Fruit fly (Drosophila melanogaster) whole organism, embryonic: Measurements from ENCODE around the gene Hpr1.

Experiments used
- Antp ChIP-seq: fragments of 200-800 bp; sonication (Bioruptor generic); optimal IDR thresholded peaks from 3 replicates; lab custom pipeline; 2016; ENCODE audit warnings: missing biosample characterization, missing genetic modification characterization
- Asciz ChIP-seq: fragments of 200-800 bp; sonication (Bioruptor generic); optimal IDR thresholded peaks from 2 replicates; lab custom pipeline; 2017; ENCODE audit warnings: missing biosample characterization, mild to moderate bottlenecking, missing genetic modification characterization, missing genetic modification reagents
- Atf3 ChIP-seq: fragments of 200-800 bp; sonication (Bioruptor generic); optimal IDR thresholded peaks from 3 replicates; lab custom pipeline; 2016; ENCODE audit warnings: missing biosample characterization, missing genetic modification characterization
- CG10321 ChIP-seq: fragments of 200-800 bp; sonication (Bioruptor generic); IDR thresholded peaks from 2 replicates; pipeline ENCODE4 v1.3.6; 2022; ENCODE audit warnings: missing biosample characterization, missing genetic modification characterization
- CG10565 ChIP-seq: fragments of 200-800 bp; sonication (Bioruptor generic); optimal IDR thresholded peaks from 3 replicates; lab custom pipeline; 2016; ENCODE audit warnings: missing biosample characterization, mild to moderate bottlenecking, missing genetic modification characterization
- CG12104 ChIP-seq: fragments of 200-800 bp; sonication (Bioruptor generic); optimal IDR thresholded peaks from 3 replicates; lab custom pipeline; 2016; ENCODE audit warnings: missing biosample characterization, missing genetic modification characterization
- CG1233 ChIP-seq: fragments of 200-800 bp; sonication (Bioruptor generic); optimal IDR thresholded peaks from 4 replicates; lab custom pipeline; 2018; ENCODE audit warnings: missing biosample characterization, mild to moderate bottlenecking, missing genetic modification characterization
- CG13775 ChIP-seq: fragments of 200-800 bp; sonication (Bioruptor generic); optimal IDR thresholded peaks from 3 replicates; lab custom pipeline; 2017; ENCODE audit warnings: missing biosample characterization, mild to moderate bottlenecking, missing genetic modification characterization
- CG15269 ChIP-seq: fragments of 200-800 bp; sonication (Bioruptor generic); optimal IDR thresholded peaks from 2 replicates; lab custom pipeline; 2018; ENCODE audit warnings: missing biosample characterization, mild to moderate bottlenecking, missing genetic modification characterization, moderate library complexity
- CG15514 ChIP-seq: fragments of 200-800 bp; sonication (Bioruptor generic); optimal IDR thresholded peaks from 3 replicates; lab custom pipeline; 2017; ENCODE audit warnings: missing biosample characterization, missing genetic modification characterization, mild to moderate bottlenecking, moderate library complexity, missing genetic modification reagents
- CG17359 ChIP-seq: fragments of 200-800 bp; sonication (Bioruptor generic); optimal IDR thresholded peaks from 3 replicates; lab custom pipeline; 2018; ENCODE audit warnings: missing biosample characterization, mild to moderate bottlenecking, missing genetic modification characterization, moderate library complexity
- CG18011 ChIP-seq: fragments of 200-800 bp; sonication (Bioruptor generic); optimal IDR thresholded peaks from 2 replicates; lab custom pipeline; 2017; ENCODE audit warnings: missing biosample characterization, missing genetic modification characterization, mild to moderate bottlenecking, moderate library complexity, missing genotype
- CG2120 ChIP-seq: fragments of 200-800 bp; sonication (Bioruptor generic); optimal IDR thresholded peaks from 3 replicates; lab custom pipeline; 2016; ENCODE audit warnings: missing biosample characterization, missing genetic modification characterization
- CG2889 ChIP-seq: fragments of 200-800 bp; sonication (Bioruptor generic); IDR thresholded peaks from 3 replicates; pipeline ENCODE4 v1.3.6; 2022; ENCODE audit warnings: missing biosample characterization, missing genetic modification characterization
- CG3163 ChIP-seq: fragments of 200-800 bp; sonication (Bioruptor generic); optimal IDR thresholded peaks from 3 replicates; lab custom pipeline; 2016; ENCODE audit warnings: missing biosample characterization, missing genetic modification characterization
- CG4282 ChIP-seq: fragments of 200-800 bp; sonication (Bioruptor generic); optimal IDR thresholded peaks from 2 replicates; lab custom pipeline; 2016; ENCODE audit warnings: missing biosample characterization, missing genetic modification characterization
- CG43689 ChIP-seq: fragments of 200-800 bp; sonication (Bioruptor generic); IDR thresholded peaks from 2 replicates; pipeline ENCODE4 v1.3.6; 2022; ENCODE audit warnings: missing biosample characterization, missing genetic modification characterization
- CG4424 ChIP-seq: fragments of 200-800 bp; sonication (Bioruptor generic); optimal IDR thresholded peaks from 3 replicates; lab custom pipeline; 2016; ENCODE audit warnings: missing biosample characterization, missing genetic modification characterization
- CG5180 ChIP-seq: fragments of 200-800 bp; sonication (Bioruptor generic); optimal IDR thresholded peaks from 3 replicates; lab custom pipeline; 2017; ENCODE audit warnings: missing biosample characterization, missing genetic modification characterization, mild to moderate bottlenecking, moderate library complexity, missing genetic modification reagents
- CG6175 ChIP-seq: fragments of 200-800 bp; sonication (Bioruptor generic); IDR thresholded peaks from 3 replicates; pipeline ENCODE4 v1.3.6; 2022; ENCODE audit warnings: missing biosample characterization, missing genetic modification characterization
- CG6254 ChIP-seq: fragments of 200-800 bp; sonication (Bioruptor generic); optimal IDR thresholded peaks from 3 replicates; lab custom pipeline; 2017; ENCODE audit warnings: mild to moderate bottlenecking, missing biosample characterization, missing genetic modification reagents, missing genetic modification characterization
- CG8924 ChIP-seq: fragments of 200-800 bp; optimal IDR thresholded peaks from 3 replicates; lab custom pipeline; 2019; ENCODE audit warnings: missing biosample characterization, mild to moderate bottlenecking, missing genetic modification characterization, moderate library complexity
- Dad ChIP-seq: fragments of 200-800 bp; sonication (Bioruptor generic); optimal IDR thresholded peaks from 3 replicates; lab custom pipeline; 2016; ENCODE audit warnings: missing biosample characterization, missing genetic modification characterization
- Doc2 ChIP-seq: fragments of 200-800 bp; sonication (Bioruptor generic); IDR thresholded peaks from 2 replicates; pipeline ENCODE4 v1.3.6; 2022; ENCODE audit warnings: missing biosample characterization, missing genetic modification characterization
- HLH54F ChIP-seq: fragments of 200-800 bp; sonication (Bioruptor generic); optimal IDR thresholded peaks from 3 replicates; lab custom pipeline; 2016; ENCODE audit warnings: missing biosample characterization, missing genetic modification characterization
- Lim3 ChIP-seq: fragments of 200-800 bp; sonication (Bioruptor generic); IDR thresholded peaks from 2 replicates; pipeline ENCODE4 v1.3.6; 2022; ENCODE audit warnings: missing biosample characterization, missing genetic modification characterization
- Max ChIP-seq: fragments of 200-800 bp; sonication (Bioruptor generic); optimal IDR thresholded peaks from 2 replicates; lab custom pipeline; 2016; ENCODE audit warnings: missing biosample characterization, mild to moderate bottlenecking, missing genetic modification characterization
- Nf-YC ChIP-seq: fragments of 200-800 bp; optimal IDR thresholded peaks from 3 replicates; lab custom pipeline; 2019; ENCODE audit warnings: missing biosample characterization, mild to moderate bottlenecking, missing genetic modification characterization, moderate library complexity
- NfI ChIP-seq: fragments of 200-800 bp; sonication (Bioruptor generic); optimal IDR thresholded peaks from 3 replicates; lab custom pipeline; 2018; ENCODE audit warnings: missing biosample characterization, mild to moderate bottlenecking, missing genetic modification characterization, moderate library complexity
- Opbp ChIP-seq: fragments of 200-800 bp; sonication (Bioruptor generic); IDR thresholded peaks from 3 replicates; pipeline ENCODE4 v1.3.6; 2022; ENCODE audit warnings: missing biosample characterization, missing genetic modification characterization; ENCODE audit not compliant: partially characterized antibody
- Ravus ChIP-seq: fragments of 200-800 bp; sonication (Bioruptor generic); IDR thresholded peaks from 2 replicates; pipeline ENCODE4 v1.3.6; 2022; ENCODE audit warnings: missing biosample characterization, missing genetic modification characterization
- Ssrp ChIP-seq: fragments of 200-800 bp; sonication (Bioruptor generic); optimal IDR thresholded peaks from 2 replicates; lab custom pipeline; 2018; ENCODE audit warnings: missing biosample characterization, mild to moderate bottlenecking, missing genetic modification characterization, moderate library complexity
- Stat92E ChIP-seq, 3 experiments: fragments of >200 bp in 2 of 3; fragments of 200-800 bp in 1 of 3; sonication (Bioruptor generic) in 1 of 3; optimal IDR thresholded peaks; 2 replicates each; lab custom pipeline; 2017 to 2019; ENCODE audit warnings: missing biosample characterization in 3 of 3, missing genetic modification characterization in 3 of 3, mild to moderate bottlenecking in 1 of 3, moderate library complexity in 1 of 3
- Xrp1 ChIP-seq: fragments of 200-800 bp; sonication (Bioruptor generic); IDR thresholded peaks from 2 replicates; pipeline ENCODE4 v1.3.6; 2022; ENCODE audit warnings: missing biosample characterization, missing genetic modification characterization
- ase ChIP-seq: fragments of 200-800 bp; sonication (Bioruptor generic); IDR thresholded peaks from 3 replicates; pipeline ENCODE4 v1.3.6; 2022; ENCODE audit warnings: missing biosample characterization, missing genetic modification characterization
- bbx ChIP-seq: fragments of 200-800 bp; sonication (Bioruptor generic); IDR thresholded peaks from 2 replicates; pipeline ENCODE4 v1.3.6; 2022; ENCODE audit warnings: missing biosample characterization, missing genetic modification characterization; ENCODE audit not compliant: partially characterized antibody
- bcd ChIP-seq: fragments of 200-800 bp; sonication (Bioruptor generic); optimal IDR thresholded peaks from 2 replicates; lab custom pipeline; 2017; ENCODE audit warnings: missing biosample characterization, mild to moderate bottlenecking, missing genetic modification characterization
- cad ChIP-seq: fragments of >200 bp; optimal IDR thresholded peaks from 2 replicates; lab custom pipeline; 2017; ENCODE audit warnings: missing biosample characterization, missing genetic modification characterization
- croc ChIP-seq: fragments of 200-800 bp; sonication (Bioruptor generic); conservative IDR thresholded peaks from 3 replicates; pipeline ENCODE4 v1.3.6; 2022; ENCODE audit warnings: missing biosample characterization, missing genetic modification characterization
- dati ChIP-seq: fragments of 200-800 bp; sonication (Bioruptor generic); IDR thresholded peaks from 2 replicates; pipeline ENCODE4 v1.3.6; 2022; ENCODE audit warnings: missing biosample characterization, missing genetic modification characterization
- fd102C ChIP-seq: fragments of 200-800 bp; sonication (Bioruptor generic); optimal IDR thresholded peaks from 2 replicates; lab custom pipeline; 2018; ENCODE audit warnings: missing biosample characterization, mild to moderate bottlenecking, missing genetic modification characterization, moderate library complexity
- fru ChIP-seq: fragments of >200 bp; optimal IDR thresholded peaks from 2 replicates; lab custom pipeline; 2017
- ftz-f1 ChIP-seq: fragments of 200-800 bp; sonication (Bioruptor generic); optimal IDR thresholded peaks from 2 replicates; lab custom pipeline; 2016; ENCODE audit warnings: missing biosample characterization, missing genetic modification characterization
- gem ChIP-seq: fragments of 200-800 bp; sonication (Bioruptor generic); optimal IDR thresholded peaks from 2 replicates; lab custom pipeline; 2019; ENCODE audit warnings: missing biosample characterization, mild to moderate bottlenecking, missing genetic modification characterization, moderate library complexity
- hbn ChIP-seq: fragments of 200-800 bp; sonication (Bioruptor generic); IDR thresholded peaks from 2 replicates; pipeline ENCODE4 v1.3.6; 2022; ENCODE audit warnings: missing biosample characterization, missing genetic modification characterization; ENCODE audit not compliant: partially characterized antibody
- kah ChIP-seq: fragments of 200-800 bp; sonication (Bioruptor generic); optimal IDR thresholded peaks from 2 replicates; lab custom pipeline; 2018; ENCODE audit warnings: missing biosample characterization, mild to moderate bottlenecking, missing genetic modification characterization
- pzg ChIP-seq: fragments of 200-800 bp; sonication (Bioruptor generic); optimal IDR thresholded peaks from 3 replicates; lab custom pipeline; 2018; ENCODE audit warnings: missing biosample characterization, mild to moderate bottlenecking, missing genetic modification characterization, moderate library complexity
- repo ChIP-seq: fragments of 200-800 bp; sonication (Bioruptor generic); optimal IDR thresholded peaks from 2 replicates; lab custom pipeline; 2016; ENCODE audit warnings: missing biosample characterization, missing genetic modification characterization
- slou ChIP-seq: fragments of 200-800 bp; sonication (Bioruptor generic); optimal IDR thresholded peaks from 3 replicates; lab custom pipeline; 2016; ENCODE audit warnings: missing biosample characterization, missing genetic modification characterization
- vvl ChIP-seq: fragments of 200-800 bp; sonication (Bioruptor generic); IDR thresholded peaks from 2 replicates; pipeline ENCODE4 v1.3.6; 2022; ENCODE audit warnings: missing biosample characterization, missing genetic modification characterization
- zfh2 ChIP-seq: fragments of 200-800 bp; sonication (Bioruptor generic); optimal IDR thresholded peaks from 2 replicates; lab custom pipeline; 2016; ENCODE audit warnings: missing biosample characterization, missing genetic modification characterization

The Hpr1 gene

DNA sequence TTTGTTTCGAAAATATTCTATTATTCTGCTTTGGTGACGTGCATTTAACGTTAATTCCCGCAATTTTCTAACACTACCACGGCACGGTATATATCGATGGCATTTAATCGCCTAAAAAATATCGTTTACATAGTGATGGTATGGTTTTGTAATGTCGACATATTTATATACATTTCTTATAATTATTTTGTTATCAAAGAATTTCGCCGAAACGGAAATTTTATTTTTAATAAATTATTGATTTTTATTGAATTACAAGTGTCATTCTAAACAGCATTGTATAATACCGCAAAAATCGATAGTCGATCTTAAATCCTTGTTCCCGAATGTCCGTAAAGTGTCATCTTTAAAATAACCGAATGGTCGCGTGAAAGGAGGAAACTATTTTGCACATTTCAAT, 3.2 kb upstream of the Hpr1 start, which contains the start of the genes Sec20 and dgrn (continued):
- no peak for TF ChIP-seq cad
- TF ChIP-seq HLH54F (GFP tag; lab: Kevin White, UChicago): peak; percentile 23
- TF ChIP-seq CG4424: peak; percentile 74
- TF ChIP-seq kah: no peak
- no peak for TF ChIP-seq Ravus (GFP tag; lab: Robert Waterston, UW)
- peak; percentile 62 for TF ChIP-seq CG15269 (tag; lab: Kevin White, UChicago)
- no peak; the same call in 2 of the 3 replicates for TF ChIP-seq ase (GFP tag; lab: Robert Waterston, UW)
- no peak for TF ChIP-seq CG5180 (GFP tag; lab: Kevin White, UChicago)
- peak; percentile 94 for TF ChIP-seq Opbp (GFP tag; lab: Robert Waterston, UW)
- no peak for TF ChIP-seq Dad (GFP tag; lab: Kevin White, UChicago)
- TF ChIP-seq CG13775 (GFP tag; lab: Kevin White, UChicago): peak; percentile 77
- peak; percentile 94 for TF ChIP-seq hbn (GFP tag; lab: Robert Waterston, UW)
- peak; percentile 62 for TF ChIP-seq bcd (GFP tag; lab: Kevin White, UChicago)
- peak; percentile 2 for TF ChIP-seq Atf3 (GFP tag; lab: Kevin White, UChicago)
- TF ChIP-seq CG6254 (GFP tag; lab: Kevin White, UChicago): no peak
- peak; percentile 59 for TF ChIP-seq Ssrp
- peak; percentile 55 for TF ChIP-seq zfh2 (GFP tag; lab: Kevin White, UChicago)
- TF ChIP-seq fd102C: peak; percentile 15
- no peak for TF ChIP-seq croc (GFP tag; lab: Robert Waterston, UW)
- no peak for TF ChIP-seq CG10321 (GFP tag; lab: Robert Waterston, UW)
- TF ChIP-seq Max (GFP tag; lab: Kevin White, UChicago): peak; percentile 74
- no peak for TF ChIP-seq fru (lab: Kevin White, UChicago)
- TF ChIP-seq CG4282 (GFP tag; lab: Kevin White, UChicago): no peak
- peak; percentile 13 for TF ChIP-seq CG1233 (GFP tag; lab: Kevin White, UChicago)
- TF ChIP-seq ftz-f1 (GFP tag; lab: Kevin White, UChicago): no peak
- TF ChIP-seq slou: peak; percentile 59
- TF ChIP-seq CG15514 (GFP tag; lab: Kevin White, UChicago): peak; percentile 64
- TF ChIP-seq CG6175: no peak
- TF ChIP-seq CG18011 (GFP tag; lab: Kevin White, UChicago): no peak
- no peak for TF ChIP-seq CG10565 (GFP tag; lab: Kevin White, UChicago)
- peak; percentile 77 for TF ChIP-seq pzg (GFP tag; lab: Kevin White, UChicago)
- peak; percentile 29 for TF ChIP-seq CG17359 (tag; lab: Kevin White, UChicago)
- TF ChIP-seq Nf-YC: peak; percentile 66
- peak in 1 of 3 experiments; percentile 69 for TF ChIP-seq Stat92E (GFP tag; optimal IDR thresholded peaks at IDR 0.05; lab: Kevin White, UChicago)
- TF ChIP-seq CG2120: peak; percentile 84
- no peak for TF ChIP-seq Doc2 (GFP tag; lab: Robert Waterston, UW)
- TF ChIP-seq CG8924: peak; percentile 73
- TF ChIP-seq CG43689 (GFP tag; lab: Robert Waterston, UW): no peak
- TF ChIP-seq repo (GFP tag; lab: Kevin White, UChicago): no peak
- peak; percentile 53 for TF ChIP-seq NfI (GFP tag; lab: Kevin White, UChicago)
- TF ChIP-seq Asciz: no peak
- peak; percentile 38 for TF ChIP-seq CG12104
- TF ChIP-seq bbx (GFP tag; lab: Robert Waterston, UW): peak; percentile 94
- no peak for TF ChIP-seq CG3163
- no peak for TF ChIP-seq CG2889 (GFP tag; lab: Robert Waterston, UW)
- no peak for TF ChIP-seq dati
- TF ChIP-seq Antp (GFP tag; lab: Kevin White, UChicago): no peak
- TF ChIP-seq gem: peak; percentile 82
- TF ChIP-seq Xrp1 (GFP tag; lab: Robert Waterston, UW): peak; percentile 73
- TF ChIP-seq Lim3: no peak
- no peak; the same call in none of the 2 replicates for TF ChIP-seq vvl (GFP tag; lab: Robert Waterston, UW)
